Worm (Caenorhabditis elegans) whole organism, L3 larva: ENCODE data around the gene tag-278.

Experiments
- ceh-16 ChIP-seq: sonication (generic microtip); optimal IDR thresholded peaks from 2 replicates; lab custom pipeline; 2017; ENCODE audit warnings: missing biosample characterization, missing genetic modification characterization
- daf-12 ChIP-seq: fragments of 150-350 bp; optimal IDR thresholded peaks from 2 replicates; lab custom pipeline; 2014; ENCODE audit warnings: missing biosample characterization, missing genetic modification reagents, missing genetic modification characterization
- elt-3 ChIP-seq, 3 experiments: fragments of 150-350 bp in 1 of 3; sonication (generic microtip) in 2 of 3; optimal IDR thresholded peaks; 2 replicates in 2 of 3; 4 replicates in 1 of 3; lab custom pipeline; 2014 to 2017; ENCODE audit warnings: missing biosample characterization in 3 of 3, missing genetic modification characterization in 3 of 3
- nfya-1 ChIP-seq: sonication (generic microtip); optimal IDR thresholded peaks from 2 replicates; lab custom pipeline; 2017; ENCODE audit warnings: missing genetic modification characterization, mild to moderate bottlenecking, missing compliant biosample characterization, antibody characterized with exemption, moderate library complexity; ENCODE audit not compliant: insufficient read depth
- nhr-12 ChIP-seq: fragments of 150-350 bp; optimal IDR thresholded peaks from 2 replicates; lab custom pipeline; 2014; ENCODE audit warnings: missing biosample characterization, missing genetic modification characterization
- nhr-76 ChIP-seq: fragments of 150-350 bp; sonication (generic microtip); optimal IDR thresholded peaks from 5 replicates; lab custom pipeline; 2014; ENCODE audit warnings: missing biosample characterization, missing genetic modification characterization
- pha-4 ChIP-seq: fragments of 150-350 bp; optimal IDR thresholded peaks from 2 replicates; lab custom pipeline; 2014; ENCODE audit warnings: missing biosample characterization, missing genetic modification reagents, missing genetic modification characterization
- pqm-1 ChIP-seq: fragments of 150-350 bp; optimal IDR thresholded peaks from 2 replicates; lab custom pipeline; 2017; ENCODE audit warnings: missing biosample characterization, missing genetic modification characterization, inconsistent platforms
- snpc-4 ChIP-seq: fragments of 150-350 bp; optimal IDR thresholded peaks from 2 replicates; lab custom pipeline; 2014; ENCODE audit warnings: missing biosample characterization, missing genetic modification characterization
- tbx-2 ChIP-seq: sonication (generic microtip); optimal IDR thresholded peaks from 2 replicates; lab custom pipeline; 2016; ENCODE audit warnings: mild to moderate bottlenecking, missing genetic modification characterization, missing compliant biosample characterization
- unc-39 ChIP-seq: sonication (generic microtip); optimal IDR thresholded peaks from 4 replicates; lab custom pipeline; 2017; ENCODE audit warnings: missing biosample characterization, missing genetic modification characterization
- unc-62 ChIP-seq: fragments of 150-350 bp; sonication (generic microtip); optimal IDR thresholded peaks from 4 replicates; lab custom pipeline; 2014; ENCODE audit warnings: missing biosample characterization, missing genetic modification reagents, missing genetic modification characterization
- zag-1 ChIP-seq: fragments of 150-350 bp; optimal IDR thresholded peaks from 2 replicates; lab custom pipeline; 2014; ENCODE audit warnings: missing biosample characterization, missing genetic modification characterization
- ztf-11 ChIP-seq: fragments of 150-350 bp; optimal IDR thresholded peaks from 2 replicates; lab custom pipeline; 2014; ENCODE audit warnings: missing biosample characterization, missing genetic modification characterization

- no peak for TF ChIP-seq ztf-11 (tag; lab: Kevin White, UChicago)
- no peak for TF ChIP-seq nhr-12
- TF ChIP-seq zag-1 (tag; lab: Kevin White, UChicago) = no peak
- no peak for TF ChIP-seq nhr-76 (tag; lab: Kevin White, UChicago)
- TF ChIP-seq elt-3 (tag; optimal IDR thresholded peaks at IDR 0.05; lab: Kevin White, UChicago) = no peak
- TF ChIP-seq nfya-1 (tag; lab: Kevin White, UChicago) = no peak
- no peak for TF ChIP-seq unc-39 (tag; lab: Kevin White, UChicago)
- TF ChIP-seq pqm-1 (tag; lab: Kevin White, UChicago) = no peak
- no peak for TF ChIP-seq ceh-16 (tag; lab: Kevin White, UChicago)
- no peak for TF ChIP-seq snpc-4 (tag; lab: Kevin White, UChicago)
- TF ChIP-seq unc-62 (GFP tag; lab: Kevin White, UChicago) = no peak
- TF ChIP-seq tbx-2 = no peak
- no peak for TF ChIP-seq daf-12 (tag; lab: Kevin White, UChicago)
- no peak for TF ChIP-seq pha-4 (tag; lab: Kevin White, UChicago)
Measured at ce11 chrX:3683060-3683459, 5.9 kb downstream of the tag-278 start.
